Worm (Caenorhabditis elegans): Measurements from ENCODE around the gene F29A7.6.

- no peak for TF ChIP-seq lin-13 (GFP tag; optimal IDR thresholded peaks at IDR 0.05)
- TF ChIP-seq lin-39 (tag; optimal IDR thresholded peaks at IDR 0.05) = no peak
- no peak for TF ChIP-seq unc-86 (tag; optimal IDR thresholded peaks at IDR 0.05)
Observed at ce11 chrII:2725561-2725960, 26.9 kb downstream of the F29A7.6 start, which contains the start of the genes T05A8.11 and nep-2.
